Fruit fly (Drosophila melanogaster) ovary, adult (tissue): ENCODE results near the gene CG3434.

ENCODE experiments used
- CG17801 ChIP-seq: fragments of 200-800 bp; optimal IDR thresholded peaks from 2 replicates; lab custom pipeline; 2019; ENCODE audit warnings: missing biosample characterization, mild to moderate bottlenecking, missing genetic modification characterization, moderate library complexity; ENCODE audit not compliant: partially characterized antibody

CG3434 gene

dm6 chr3L:9497249-9497648 is 36.6 kb upstream of the CG3434 start:
- peak; percentile 78 for TF ChIP-seq CG17801 (GFP tag; lab: Kevin White, UChicago)

- TF ChIP-seq CG17801 (GFP tag; lab: Kevin White, UChicago): no peak
Measured at dm6 chr3L:9492115-9492514, 31.5 kb upstream of the CG3434 start, which contains the start of gene CG32037. Gene CG32037 (minus strand): TSS chr3L:9492215.

- TF ChIP-seq CG17801 (GFP tag; lab: Kevin White, UChicago): no peak
Measured at dm6 chr3L:9491331-9491730, 30.7 kb upstream of the CG3434 start.

- TF ChIP-seq CG17801 (GFP tag; lab: Kevin White, UChicago): no peak
Measured at dm6 chr3L:9490432-9490831, 29.8 kb upstream of the CG3434 start.

dm6 chr3L:9489627-9490026 is 29.0 kb upstream of the CG3434 start:
- TF ChIP-seq CG17801 (GFP tag; lab: Kevin White, UChicago): no peak

- no peak for TF ChIP-seq CG17801 (GFP tag; lab: Kevin White, UChicago)
Measured at dm6 chr3L:9489133-9489532, 28.5 kb upstream of the CG3434 start, which contains the start of gene CG32036. Gene CG32036 (minus strand): TSS chr3L:9489233.

- peak; percentile 28 for TF ChIP-seq CG17801 (GFP tag; lab: Kevin White, UChicago)
Measured at dm6 chr3L:9487586-9487985, 27.0 kb upstream of the CG3434 start, which contains the start of gene pall. Gene pall (minus strand): TSS chr3L:9487790.

- peak; percentile 79 for TF ChIP-seq CG17801 (GFP tag; lab: Kevin White, UChicago)
Measured at dm6 chr3L:9476829-9477228, 16.2 kb upstream of the CG3434 start, which contains the start of the genes Uch-L5 and Jarid2. Gene Uch-L5 (minus strand): TSS chr3L:9476965. Gene Jarid2 (plus strand): TSS chr3L:9477038.

dm6 chr3L:9471151-9471903 is 10.7 kb upstream of the CG3434 start:
- TF ChIP-seq CG17801 (GFP tag; lab: Kevin White, UChicago): no peak

dm6 chr3L:9469079-9469478 is 8.5 kb upstream of the CG3434 start:
- no peak for TF ChIP-seq CG17801 (GFP tag; lab: Kevin White, UChicago)

dm6 chr3L:9468261-9468890 is 7.8 kb upstream of the CG3434 start:
- TF ChIP-seq CG17801 (GFP tag; lab: Kevin White, UChicago): no peak

dm6 chr3L:9467763-9468206 is 7.2 kb upstream of the CG3434 start:
- no peak for TF ChIP-seq CG17801 (GFP tag; lab: Kevin White, UChicago)

dm6 chr3L:9467267-9467666 is 6.7 kb upstream of the CG3434 start:
- no peak for TF ChIP-seq CG17801 (GFP tag; lab: Kevin White, UChicago)

- TF ChIP-seq CG17801 (GFP tag; lab: Kevin White, UChicago): no peak
Measured at dm6 chr3L:9466595-9466994, 6.0 kb upstream of the CG3434 start.

- no peak for TF ChIP-seq CG17801 (GFP tag; lab: Kevin White, UChicago)
Measured at dm6 chr3L:9465652-9466244, 5.1 kb upstream of the CG3434 start.
